Worm (Caenorhabditis elegans) whole organism, L1 larva: Measurements from ENCODE around the gene xbx-4.

Source experiments
- ama-1 ChIP-seq: fragments of 150-350 bp; optimal IDR thresholded peaks from 2 replicates; lab custom pipeline; 2014
- dpl-1 ChIP-seq, 3 experiments: fragments of 150-350 bp in 2 of 3; sonication (generic microtip) in 1 of 3; optimal IDR thresholded peaks; 2 replicates each; lab custom pipeline; 2014 to 2017; ENCODE audit warnings: missing biosample characterization in 3 of 3, missing genetic modification characterization in 3 of 3, missing genetic modification reagents in 3 of 3
- efl-3 ChIP-seq: fragments of 200-800 bp; sonication (Bioruptor generic); optimal IDR thresholded peaks from 2 replicates; lab custom pipeline; 2018; ENCODE audit warnings: mild to moderate bottlenecking, missing genetic modification characterization, missing compliant biosample characterization
- elt-3 ChIP-seq, 6 experiments: fragments of 150-350 bp in 1 of 6; sonication (generic microtip); optimal IDR thresholded peaks; 2 replicates each; lab custom pipeline; 2017 to 2018; ENCODE audit warnings: missing biosample characterization in 6 of 6, missing genetic modification characterization in 6 of 6, inconsistent platforms in 1 of 6
- irx-1 ChIP-seq: sonication (generic microtip); optimal IDR thresholded peaks from 2 replicates; lab custom pipeline; 2016; ENCODE audit warnings: missing genetic modification characterization, missing compliant biosample characterization
- zag-1 ChIP-seq: fragments of 150-350 bp; optimal IDR thresholded peaks from 2 replicates; lab custom pipeline; 2014; ENCODE audit warnings: missing biosample characterization, missing genetic modification characterization

- no peak for TF ChIP-seq efl-3 (GFP tag; lab: Kevin White, UChicago)
- no peak for TF ChIP-seq elt-3 (tag; optimal IDR thresholded peaks at IDR 0.05; lab: Kevin White, UChicago)
- no peak for TF ChIP-seq irx-1 (tag; lab: Kevin White, UChicago)
- no peak for TF ChIP-seq ama-1
- TF ChIP-seq dpl-1 (GFP tag; optimal IDR thresholded peaks at IDR 0.05; lab: Kevin White, UChicago), result no peak
- TF ChIP-seq zag-1 (tag; lab: Kevin White, UChicago), result no peak
These were observed 3.0 kb upstream of the xbx-4 start, which contains the start of gene che-6 for ce11 chrIV:2111300-2111874.
